Fruit fly (Drosophila melanogaster) whole organism, adult: ENCODE data around the gene Usp10.

Experiments
- CG11617 ChIP-seq: fragments of 200-800 bp; sonication (Bioruptor generic); optimal IDR thresholded peaks from 2 replicates; lab custom pipeline; 2017; ENCODE audit warnings: mild to moderate bottlenecking, missing biosample characterization, missing genetic modification reagents, missing genetic modification characterization
- CG14711 ChIP-seq: fragments of 200-800 bp; sonication (Bioruptor generic); optimal IDR thresholded peaks from 2 replicates; lab custom pipeline; 2018; ENCODE audit warnings: missing biosample characterization, mild to moderate bottlenecking, missing genetic modification characterization, moderate library complexity
- CG5204 ChIP-seq: fragments of 200-800 bp; sonication (Bioruptor generic); optimal IDR thresholded peaks from 2 replicates; lab custom pipeline; 2016; ENCODE audit warnings: missing biosample characterization, missing genetic modification characterization
- CG7101 ChIP-seq: fragments of 200-800 bp; sonication (Bioruptor generic); optimal IDR thresholded peaks from 2 replicates; lab custom pipeline; 2018; ENCODE audit warnings: missing biosample characterization, mild to moderate bottlenecking, missing genetic modification characterization, moderate library complexity
- Clk ChIP-seq: fragments of 200-800 bp; sonication (Bioruptor generic); optimal IDR thresholded peaks from 2 replicates; lab custom pipeline; 2017; ENCODE audit warnings: missing biosample characterization, missing genetic modification characterization
- Crg-1 ChIP-seq: fragments of 200-800 bp; sonication (Bioruptor generic); optimal IDR thresholded peaks from 2 replicates; lab custom pipeline; 2016; ENCODE audit warnings: missing biosample characterization, missing genetic modification characterization
- Hr96 ChIP-seq: fragments of 200-800 bp; sonication (Bioruptor generic); optimal IDR thresholded peaks from 2 replicates; lab custom pipeline; 2016; ENCODE audit warnings: missing biosample characterization, missing genetic modification characterization
- bab1 ChIP-seq: fragments of 200-800 bp; sonication (Bioruptor generic); optimal IDR thresholded peaks from 3 replicates; lab custom pipeline; 2019; ENCODE audit warnings: missing biosample characterization, mild to moderate bottlenecking, missing genetic modification characterization, moderate library complexity
- cic ChIP-seq: fragments of 200-800 bp; sonication (Bioruptor generic); optimal IDR thresholded peaks from 2 replicates; lab custom pipeline; 2017; ENCODE audit warnings: missing biosample characterization, mild to moderate bottlenecking, missing genetic modification characterization, moderate library complexity
- kay ChIP-seq: fragments of 200-800 bp; sonication (Bioruptor generic); peaks from one replicate; lab custom pipeline; 2016; ENCODE audit warnings: missing biosample characterization, missing genetic modification characterization, borderline replicate concordance

- TF ChIP-seq CG7101 (tag; lab: Kevin White, UChicago) = no peak
- TF ChIP-seq bab1 = no peak
- no peak for TF ChIP-seq Crg-1 (GFP tag; lab: Kevin White, UChicago)
- TF ChIP-seq CG11617 (GFP tag; lab: Kevin White, UChicago) = no peak
- TF ChIP-seq cic = no peak
- TF ChIP-seq CG5204 (GFP tag; lab: Kevin White, UChicago) = no peak
- no peak for TF ChIP-seq Clk (GFP tag; lab: Kevin White, UChicago)
- TF ChIP-seq Hr96 (GFP tag; lab: Kevin White, UChicago) = no peak
- TF ChIP-seq kay (GFP tag; lab: Kevin White, UChicago) = no peak
- TF ChIP-seq CG14711 (tag; lab: Kevin White, UChicago) = no peak
Measured at dm6 chr3L:907673-908323, 36.1 kb downstream of the Usp10 start.
